In the genomic region with DNA sequence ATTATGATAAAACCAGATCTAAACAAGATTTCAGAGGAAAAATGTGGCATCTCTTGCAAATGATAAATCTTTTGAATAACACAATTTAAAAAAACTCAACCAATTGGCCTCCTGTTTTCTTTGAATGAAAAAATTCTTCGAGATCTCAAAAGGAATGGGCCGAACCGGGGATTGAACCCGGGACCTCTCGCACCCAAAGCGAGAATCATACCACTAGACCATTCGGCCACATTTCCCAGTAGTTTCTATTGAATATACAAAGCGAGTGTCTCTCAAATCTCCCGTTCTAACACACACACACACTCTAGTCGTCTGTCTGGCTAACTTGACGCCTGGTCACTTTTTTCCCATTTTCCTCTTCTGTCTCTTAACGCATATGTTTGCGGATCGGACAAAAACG, we compare ENCODE assay signal across 4 worm cellular contexts.
A peak's percentile ranks its signal among the peaks of the same experiment; 100 is the strongest.
TF ChIP-seq lines count a peak whose summit lies in the region.

No protein-coding gene starts in this region.

TF ChIP-seq in whole organism, L2 larva, 48 proteins besides CTCF, POLR2A, EP300 and RAD21 (continues in another document):
- TF ChIP-seq lsy-2 (tag; optimal IDR thresholded peaks at IDR 0.05; lab: Kevin White, UChicago): peak; percentile 61 to 73
- no peak for TF ChIP-seq mbf-1 (tag; optimal IDR thresholded peaks at IDR 0.05; lab: Kevin White, UChicago)
- no peak for TF ChIP-seq ztf-1 (GFP tag; conservative IDR thresholded peaks at IDR 0.05; lab: Robert Waterston, UW)
- TF ChIP-seq lin-39 (tag; optimal IDR thresholded peaks at IDR 0.05; lab: Kevin White, UChicago): no peak
- peak; percentile 69 for TF ChIP-seq fos-1 (tag; optimal IDR thresholded peaks at IDR 0.05; lab: Kevin White, UChicago)
- no peak for TF ChIP-seq ZK546.5 (tag; optimal IDR thresholded peaks at IDR 0.05; lab: Kevin White, UChicago)
- peak; percentile 75 for TF ChIP-seq sem-4 (tag; optimal IDR thresholded peaks at IDR 0.05; lab: Kevin White, UChicago)
- no peak for TF ChIP-seq elt-1 (tag; optimal IDR thresholded peaks at IDR 0.05; lab: Kevin White, UChicago)
- TF ChIP-seq sma-9 (GFP tag; optimal IDR thresholded peaks at IDR 0.05; lab: Kevin White, UChicago): peak; percentile 74
- TF ChIP-seq sma-9 (tag; optimal IDR thresholded peaks at IDR 0.05; lab: Kevin White, UChicago): no peak
- no peak for TF ChIP-seq lin-11 (tag; optimal IDR thresholded peaks at IDR 0.05; lab: Kevin White, UChicago)
- peak; percentile 48 for TF ChIP-seq mab-5 (tag; optimal IDR thresholded peaks at IDR 0.05; lab: Kevin White, UChicago)
- peak; percentile 31 for TF ChIP-seq blmp-1 (tag; optimal IDR thresholded peaks at IDR 0.05; lab: Kevin White, UChicago; ENCODE audit: insufficient read depth)
- TF ChIP-seq C34F6.9 (tag; optimal IDR thresholded peaks at IDR 0.05; lab: Kevin White, UChicago): peak; percentile 54
- peak; percentile 45 for TF ChIP-seq gmeb-1 (tag; optimal IDR thresholded peaks at IDR 0.05; lab: Kevin White, UChicago)
- peak; percentile 83 for TF ChIP-seq nhr-21 (tag; optimal IDR thresholded peaks at IDR 0.05; lab: Kevin White, UChicago)
- TF ChIP-seq ztf-11 (tag; optimal IDR thresholded peaks at IDR 0.05; lab: Kevin White, UChicago): no peak
- no peak for TF ChIP-seq ama-1 (optimal IDR thresholded peaks at IDR 0.05; lab: Kevin White, UChicago)
- TF ChIP-seq nhr-6 (tag; optimal IDR thresholded peaks at IDR 0.05; lab: Kevin White, UChicago): peak; percentile 19
- TF ChIP-seq nhr-129 (tag; optimal IDR thresholded peaks at IDR 0.05; lab: Kevin White, UChicago): peak; percentile 85
- peak; percentile 58 for TF ChIP-seq egl-27 (tag; optimal IDR thresholded peaks at IDR 0.05; lab: Kevin White, UChicago)
- no peak for TF ChIP-seq nhr-10 (tag; optimal IDR thresholded peaks at IDR 0.05; lab: Kevin White, UChicago)

TF ChIP-seq in whole organism, L4 larva, 104 proteins besides CTCF, POLR2A, EP300 and RAD21 (continues in another document):
- TF ChIP-seq pqm-1 (tag; optimal IDR thresholded peaks at IDR 0.05; lab: Kevin White, UChicago): no peak
- no peak for TF ChIP-seq F44E2.7 (GFP tag; IDR thresholded peaks at IDR 0.05; lab: Robert Waterston, UW)
- no peak for TF ChIP-seq unc-39 (tag; optimal IDR thresholded peaks at IDR 0.05; lab: Kevin White, UChicago)
- no peak for TF ChIP-seq zag-1 (tag; optimal IDR thresholded peaks at IDR 0.05; lab: Kevin White, UChicago)
- TF ChIP-seq dve-1 (tag; optimal IDR thresholded peaks at IDR 0.05; lab: Kevin White, UChicago; ENCODE audit: insufficient read depth): peak; percentile 73
- TF ChIP-seq tag-97 (GFP tag; IDR thresholded peaks at IDR 0.05; lab: Robert Waterston, UW): peak; percentile 68; the same call in 1 of the 2 replicates
- TF ChIP-seq daf-12 (tag; optimal IDR thresholded peaks at IDR 0.05; lab: Kevin White, UChicago): no peak
- peak; percentile 10 for TF ChIP-seq nhr-6 (tag; optimal IDR thresholded peaks at IDR 0.05; lab: Kevin White, UChicago)
- no peak for TF ChIP-seq lin-13 (GFP tag; optimal IDR thresholded peaks at IDR 0.05; lab: Kevin White, UChicago)
- peak; percentile 92 for TF ChIP-seq snpc-1.2 (GFP tag; IDR thresholded peaks at IDR 0.05; lab: Robert Waterston, UW)
- TF ChIP-seq attf-4 (tag; optimal IDR thresholded peaks at IDR 0.05; lab: Kevin White, UChicago): no peak
- peak; percentile 82 for TF ChIP-seq ceh-20 (GFP tag; IDR thresholded peaks at IDR 0.05; lab: Robert Waterston, UW)
- peak; percentile 86 for TF ChIP-seq pha-4 (GFP tag; IDR thresholded peaks at IDR 0.05; lab: Robert Waterston, UW)
- TF ChIP-seq pha-4 (tag; optimal IDR thresholded peaks at IDR 0.05; lab: Kevin White, UChicago): no peak
- no peak for TF ChIP-seq lin-15B (tag; optimal IDR thresholded peaks at IDR 0.05; lab: Kevin White, UChicago)
- no peak for TF ChIP-seq unc-62 (GFP tag; optimal IDR thresholded peaks at IDR 0.05 in 1 of 2; lab: Kevin White, UChicago)
- TF ChIP-seq unc-62 (tag; optimal IDR thresholded peaks at IDR 0.05; lab: Kevin White, UChicago): no peak
- TF ChIP-seq R02D3.7 (tag; optimal IDR thresholded peaks at IDR 0.05; lab: Kevin White, UChicago): no peak
- no peak for TF ChIP-seq egl-27 (tag; optimal IDR thresholded peaks at IDR 0.05; lab: Kevin White, UChicago)
- TF ChIP-seq dmd-8 (GFP tag; IDR thresholded peaks at IDR 0.05; lab: Robert Waterston, UW): no peak; the same call in 1 of the 2 replicates
- peak; percentile 82 for TF ChIP-seq nhr-102 (tag; optimal IDR thresholded peaks at IDR 0.05; lab: Kevin White, UChicago)
- TF ChIP-seq rbr-2 (tag; optimal IDR thresholded peaks at IDR 0.05; lab: Kevin White, UChicago): peak; percentile 86
- TF ChIP-seq dmd-6 (GFP tag; IDR thresholded peaks at IDR 0.05; lab: Robert Waterston, UW): no peak; the same call in 1 of the 2 replicates

TF ChIP-seq in whole organism, late embryonic, 69 proteins besides CTCF, POLR2A, EP300 and RAD21 (continues in another document):
- TF ChIP-seq hlh-6 (tag; optimal IDR thresholded peaks at IDR 0.05; lab: Kevin White, UChicago) (peak; percentile 90), K09A11.1 (tag; optimal IDR thresholded peaks at IDR 0.05; lab: Kevin White, UChicago; ENCODE audit: insufficient read depth) (peak; percentile 94), ets-4 (tag; optimal IDR thresholded peaks at IDR 0.05; lab: Kevin White, UChicago) (peak; percentile 27), ceh-31 (tag; optimal IDR thresholded peaks at IDR 0.05; lab: Kevin White, UChicago) (peak; percentile 70), unc-42 (tag; optimal IDR thresholded peaks at IDR 0.05; lab: Kevin White, UChicago) (peak; percentile 45), T23F11.4 (GFP tag; optimal IDR thresholded peaks at IDR 0.05; lab: Kevin White, UChicago) (peak; percentile 78), ceh-24 (tag; optimal IDR thresholded peaks at IDR 0.05; lab: Kevin White, UChicago) (peak; percentile 67), pat-9 (tag; optimal IDR thresholded peaks at IDR 0.05; lab: Kevin White, UChicago) (peak; percentile 86), ceh-14 (tag; optimal IDR thresholded peaks at IDR 0.05; lab: Kevin White, UChicago) (peak; percentile 90), lin-11 (tag; optimal IDR thresholded peaks at IDR 0.05; lab: Kevin White, UChicago) (peak; percentile 82), F13H6.1 (tag; optimal IDR thresholded peaks at IDR 0.05; lab: Kevin White, UChicago) (peak; percentile 83), gmeb-2 (tag; optimal IDR thresholded peaks at IDR 0.05; lab: Kevin White, UChicago) (peak; percentile 87), ttx-3 (tag; optimal IDR thresholded peaks at IDR 0.05; lab: Kevin White, UChicago) (peak; percentile 89), ceh-9 (tag; optimal IDR thresholded peaks at IDR 0.05; lab: Kevin White, UChicago) (peak; percentile 26), odd-2 (tag; optimal IDR thresholded peaks at IDR 0.05; lab: Kevin White, UChicago) (peak; percentile 71), unc-86 (tag; optimal IDR thresholded peaks at IDR 0.05; lab: Kevin White, UChicago) (peak; percentile 86), nhr-11 (tag; optimal IDR thresholded peaks at IDR 0.05; lab: Kevin White, UChicago) (no peak), tbx-7 (tag; optimal IDR thresholded peaks at IDR 0.05; lab: Kevin White, UChicago) (peak; percentile 49), ceh-18 (tag; optimal IDR thresholded peaks at IDR 0.05; lab: Kevin White, UChicago) (peak; percentile 90), ceh-48 (tag; optimal IDR thresholded peaks at IDR 0.05; lab: Kevin White, UChicago) (peak; percentile 70), zip-5 (tag; optimal IDR thresholded peaks at IDR 0.05; lab: Kevin White, UChicago) (peak; percentile 34), fkh-10 (GFP tag; optimal IDR thresholded peaks at IDR 0.05; lab: Kevin White, UChicago) (no peak), Y22D7AL.16 (tag; optimal IDR thresholded peaks at IDR 0.05; lab: Kevin White, UChicago) (peak; percentile 73), hlh-13 (GFP tag; optimal IDR thresholded peaks at IDR 0.05; lab: Kevin White, UChicago) (peak; percentile 79)

TF ChIP-seq in whole organism, mixed stage, embryonic, 35 proteins besides CTCF, POLR2A, EP300 and RAD21 (continues in another document):
- no peak for TF ChIP-seq nhr-76 (tag; optimal IDR thresholded peaks at IDR 0.05; lab: Kevin White, UChicago)
- TF ChIP-seq mab-5 (tag; optimal IDR thresholded peaks at IDR 0.05; lab: Kevin White, UChicago): no peak
- TF ChIP-seq lsy-2 (tag; optimal IDR thresholded peaks at IDR 0.05; lab: Kevin White, UChicago): peak; percentile 61
- TF ChIP-seq M03D4.4 (tag; optimal IDR thresholded peaks at IDR 0.05; lab: Kevin White, UChicago): peak; percentile 91
- TF ChIP-seq unc-62 (GFP tag; optimal IDR thresholded peaks at IDR 0.05; lab: Kevin White, UChicago): peak; percentile 71
- TF ChIP-seq flh-1 (GFP tag; optimal IDR thresholded peaks at IDR 0.05; lab: Kevin White, UChicago): peak; percentile 76
- TF ChIP-seq ces-1 (GFP tag; optimal IDR thresholded peaks at IDR 0.05; lab: Kevin White, UChicago): peak; percentile 54
- TF ChIP-seq mep-1 (tag; optimal IDR thresholded peaks at IDR 0.05; lab: Kevin White, UChicago): peak; percentile 35
- TF ChIP-seq elt-1 (tag; optimal IDR thresholded peaks at IDR 0.05; lab: Kevin White, UChicago; ENCODE audit: borderline replicate concordance, insufficient read depth): no peak
- no peak for TF ChIP-seq nhr-12 (tag; optimal IDR thresholded peaks at IDR 0.05; lab: Kevin White, UChicago)
- TF ChIP-seq sptf-1 (tag; optimal IDR thresholded peaks at IDR 0.05; lab: Kevin White, UChicago): peak; percentile 93
- TF ChIP-seq unc-120 (tag; optimal IDR thresholded peaks at IDR 0.05; lab: Kevin White, UChicago; ENCODE audit: poor library complexity, severe bottlenecking): peak; percentile 92
- peak; percentile 90 for TF ChIP-seq tbx-8 (GFP tag; optimal IDR thresholded peaks at IDR 0.05; lab: Kevin White, UChicago)
- TF ChIP-seq hlh-1 (tag; optimal IDR thresholded peaks at IDR 0.05; lab: Kevin White, UChicago): peak; percentile 58
- TF ChIP-seq ztf-11 (tag; optimal IDR thresholded peaks at IDR 0.05; lab: Kevin White, UChicago): peak; percentile 44
- TF ChIP-seq cnd-1 (tag; optimal IDR thresholded peaks at IDR 0.05; lab: Kevin White, UChicago): peak; percentile 89
- peak; percentile 83 for TF ChIP-seq ham-2 (GFP tag; optimal IDR thresholded peaks at IDR 0.05; lab: Kevin White, UChicago)
- TF ChIP-seq ceh-83 (GFP tag; optimal IDR thresholded peaks at IDR 0.05; lab: Kevin White, UChicago): peak; percentile 91
- TF ChIP-seq pha-4 (tag; optimal IDR thresholded peaks at IDR 0.05; lab: Kevin White, UChicago): peak; percentile 79
- TF ChIP-seq elt-3 (tag; optimal IDR thresholded peaks at IDR 0.05; lab: Kevin White, UChicago): no peak
- TF ChIP-seq unc-39 (tag; optimal IDR thresholded peaks at IDR 0.05; lab: Kevin White, UChicago): no peak
- no peak for TF ChIP-seq nhr-2 (tag; optimal IDR thresholded peaks at IDR 0.05; lab: Kevin White, UChicago)
- TF ChIP-seq bed-3 (GFP tag; optimal IDR thresholded peaks at IDR 0.05; lab: Kevin White, UChicago): peak; percentile 87
- peak; percentile 33 for TF ChIP-seq lin-13 (tag; optimal IDR thresholded peaks at IDR 0.05; lab: Kevin White, UChicago)
- TF ChIP-seq blmp-1 (tag; optimal IDR thresholded peaks at IDR 0.05; lab: Kevin White, UChicago): no peak
- peak; percentile 91 for TF ChIP-seq mls-2 (tag; optimal IDR thresholded peaks at IDR 0.05; lab: Kevin White, UChicago)
- peak; percentile 90 for TF ChIP-seq ceh-43 (GFP tag; optimal IDR thresholded peaks at IDR 0.05; lab: Kevin White, UChicago)
